Fruit fly (Drosophila melanogaster): ENCODE results near the gene CG42853.

DNA sequence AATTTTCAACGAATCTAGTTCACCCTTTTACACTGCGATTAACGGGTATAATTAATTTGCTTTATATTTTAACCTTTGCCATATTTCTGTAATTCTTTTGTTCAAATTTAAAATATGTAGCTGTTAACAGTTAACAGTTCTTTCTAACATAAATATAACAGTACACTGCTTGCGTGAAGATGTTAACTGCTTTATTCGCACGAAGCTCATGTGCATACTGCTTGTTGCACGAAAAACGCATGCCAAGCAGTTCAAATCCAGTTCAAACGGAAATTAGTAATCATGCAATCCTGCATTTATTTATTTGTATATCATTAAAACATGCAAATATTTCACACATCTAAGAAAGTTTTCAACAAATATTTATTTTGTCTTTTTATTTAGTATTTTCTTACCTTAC is 33.8 kb downstream of the CG42853 start:
- TF ChIP-seq psq (optimal IDR thresholded peaks at IDR 0.05) (no peak), Myc (optimal IDR thresholded peaks at IDR 0.05) (no peak), ttk (optimal IDR thresholded peaks at IDR 0.05) (no peak), insv (optimal IDR thresholded peaks at IDR 0.05) (no peak), h (optimal IDR thresholded peaks at IDR 0.05) (no peak), Sin3A (optimal IDR thresholded peaks at IDR 0.05) (no peak)

Measured in Kc167 (cell line).